Fruit fly (Drosophila melanogaster) whole organism, embryonic: ENCODE data around the gene Pcd.

Experiments used
- ac ChIP-seq: fragments of 200-800 bp; sonication (Bioruptor generic); optimal IDR thresholded peaks from 3 replicates; lab custom pipeline; 2017; ENCODE audit warnings: missing biosample characterization, mild to moderate bottlenecking, missing genetic modification characterization
- zfh2 ChIP-seq: fragments of 200-800 bp; sonication (Bioruptor generic); optimal IDR thresholded peaks from 2 replicates; lab custom pipeline; 2016; ENCODE audit warnings: missing biosample characterization, missing genetic modification characterization

- TF ChIP-seq zfh2 (GFP tag; lab: Kevin White, UChicago) = no peak
- no peak for TF ChIP-seq ac (GFP tag; lab: Kevin White, UChicago)
Measured at dm6 chr3R:29686698-29687097, 36.3 kb upstream of the Pcd start.
